Fruit fly (Drosophila melanogaster) whole organism, embryonic: ENCODE results near the gene CG18180.

Source experiments
- Atf3 ChIP-seq: fragments of 200-800 bp; sonication (Bioruptor generic); optimal IDR thresholded peaks from 3 replicates; lab custom pipeline; 2016; ENCODE audit warnings: missing biosample characterization, missing genetic modification characterization
- Atf6 ChIP-seq: fragments of 200-800 bp; sonication (Bioruptor generic); IDR thresholded peaks from 2 replicates; pipeline ENCODE4 v1.3.6; 2022; ENCODE audit warnings: missing biosample characterization, missing genetic modification characterization
- CG12659 ChIP-seq: fragments of 200-800 bp; sonication (Bioruptor generic); optimal IDR thresholded peaks from 3 replicates; lab custom pipeline; 2017; ENCODE audit warnings: mild to moderate bottlenecking, missing biosample characterization, missing genetic modification reagents, missing genetic modification characterization
- CG13624 ChIP-seq: fragments of 200-800 bp; sonication (Bioruptor generic); optimal IDR thresholded peaks from 2 replicates; lab custom pipeline; 2016; ENCODE audit warnings: missing biosample characterization, missing genetic modification characterization
- CG14441 ChIP-seq: fragments of 200-800 bp; sonication (Bioruptor generic); IDR thresholded peaks from 2 replicates; pipeline ENCODE4 v1.3.6; 2022; ENCODE audit warnings: missing biosample characterization, missing genetic modification characterization
- CG2202 ChIP-seq: fragments of 200-800 bp; sonication (Bioruptor generic); optimal IDR thresholded peaks from 2 replicates; lab custom pipeline; 2018; ENCODE audit warnings: missing biosample characterization, mild to moderate bottlenecking, missing genetic modification characterization
- CG2712 ChIP-seq: fragments of 200-800 bp; optimal IDR thresholded peaks from 3 replicates; lab custom pipeline; 2019; ENCODE audit warnings: missing biosample characterization, mild to moderate bottlenecking, missing genetic modification characterization, moderate library complexity
- CG34376 ChIP-seq: fragments of 200-800 bp; sonication (Bioruptor generic); optimal IDR thresholded peaks from 2 replicates; lab custom pipeline; 2018; ENCODE audit warnings: missing biosample characterization, mild to moderate bottlenecking, missing genetic modification characterization
- CG3726 ChIP-seq: fragments of 200-800 bp; sonication (Bioruptor generic); IDR thresholded peaks from 3 replicates; pipeline ENCODE4, ENCODE4 v1.3.6; 2022; ENCODE audit warnings: missing biosample characterization, missing genetic modification characterization
- CG3838 ChIP-seq: fragments of 200-800 bp; sonication (Bioruptor generic); optimal IDR thresholded peaks from 3 replicates; lab custom pipeline; 2016; ENCODE audit warnings: missing biosample characterization, missing genetic modification characterization
- CG5953 ChIP-seq: fragments of 200-800 bp; sonication (Bioruptor generic); IDR thresholded peaks from 2 replicates; pipeline ENCODE4 v1.3.6; 2022; ENCODE audit warnings: missing biosample characterization, missing genetic modification characterization
- CG7372 ChIP-seq: fragments of 200-800 bp; sonication (Bioruptor generic); IDR thresholded peaks from 2 replicates; pipeline ENCODE4 v1.3.6; 2022; ENCODE audit warnings: missing biosample characterization, missing genetic modification characterization
- Doc2 ChIP-seq: fragments of 200-800 bp; sonication (Bioruptor generic); IDR thresholded peaks from 2 replicates; pipeline ENCODE4 v1.3.6; 2022; ENCODE audit warnings: missing biosample characterization, missing genetic modification characterization
- Eip74EF ChIP-seq, 2 experiments: fragments of 200-800 bp in 1 of 2; fragments of >200 bp in 1 of 2; sonication (Bioruptor generic) in 1 of 2; optimal IDR thresholded peaks; 2 replicates each; lab custom pipeline; 2017 to 2019; ENCODE audit warnings: missing biosample characterization in 2 of 2, missing genetic modification characterization in 2 of 2, mild to moderate bottlenecking in 1 of 2, moderate library complexity in 1 of 2
- Gsc ChIP-seq: fragments of 200-800 bp; sonication (Bioruptor generic); IDR thresholded peaks from 2 replicates; pipeline ENCODE4 v1.3.6; 2022; ENCODE audit warnings: missing biosample characterization, missing genetic modification characterization
- H2.0 ChIP-seq: fragments of 200-800 bp; sonication (Bioruptor generic); IDR thresholded peaks from 2 replicates; pipeline ENCODE4 v1.3.6; 2022; ENCODE audit warnings: missing biosample characterization, missing genetic modification characterization
- Hand ChIP-seq: fragments of 200-800 bp; sonication (Bioruptor generic); optimal IDR thresholded peaks from 2 replicates; lab custom pipeline; 2017; ENCODE audit warnings: mild to moderate bottlenecking, missing biosample characterization, missing genetic modification reagents, missing genetic modification characterization
- Hsf ChIP-seq: fragments of 200-800 bp; sonication (Bioruptor generic); optimal IDR thresholded peaks from 3 replicates; lab custom pipeline; 2016; ENCODE audit warnings: missing biosample characterization, missing genetic modification characterization
- MESR4 ChIP-seq: fragments of 200-800 bp; sonication (Bioruptor generic); optimal IDR thresholded peaks from 2 replicates; lab custom pipeline; 2018; ENCODE audit warnings: missing biosample characterization, mild to moderate bottlenecking, missing genetic modification characterization, moderate library complexity
- Mes4 ChIP-seq: fragments of 200-800 bp; sonication (Bioruptor generic); optimal IDR thresholded peaks from 2 replicates; lab custom pipeline; 2016; ENCODE audit warnings: missing biosample characterization, missing genetic modification characterization
- Trl ChIP-seq, 3 experiments: fragments of >200 bp in 2 of 3; fragments of 200-800 bp in 1 of 3; sonication (Bioruptor generic) in 1 of 3; optimal IDR thresholded peaks; 2 replicates in 1 of 3; 3 replicates in 2 of 3; lab custom pipeline; 2016 to 2017; ENCODE audit warnings: missing biosample characterization in 1 of 3, missing genetic modification characterization in 1 of 3
- Xbp1 ChIP-seq: fragments of 200-800 bp; sonication (Bioruptor generic); optimal IDR thresholded peaks from 3 replicates; lab custom pipeline; 2016; ENCODE audit warnings: missing biosample characterization, mild to moderate bottlenecking, missing genetic modification characterization
- ato ChIP-seq: fragments of 200-800 bp; sonication (Bioruptor generic); IDR thresholded peaks from 2 replicates; pipeline ENCODE4 v1.3.6; 2022; ENCODE audit warnings: missing biosample characterization, missing genetic modification characterization; ENCODE audit not compliant: partially characterized antibody
- bcd ChIP-seq: fragments of 200-800 bp; sonication (Bioruptor generic); optimal IDR thresholded peaks from 2 replicates; lab custom pipeline; 2017; ENCODE audit warnings: missing biosample characterization, mild to moderate bottlenecking, missing genetic modification characterization
- cg ChIP-seq: fragments of 200-800 bp; sonication (Bioruptor generic); optimal IDR thresholded peaks from 3 replicates; lab custom pipeline; 2019; ENCODE audit warnings: missing biosample characterization, mild to moderate bottlenecking, missing genetic modification characterization, moderate library complexity
- chinmo ChIP-seq: fragments of 200-800 bp; sonication (Bioruptor generic); IDR thresholded peaks from 4 replicates; pipeline ENCODE4 v1.3.6; 2022; ENCODE audit warnings: missing biosample characterization, missing genetic modification characterization; ENCODE audit not compliant: partially characterized antibody
- crol ChIP-seq: fragments of 200-800 bp; sonication (Bioruptor generic); IDR thresholded peaks from 2 replicates; pipeline ENCODE4 v1.3.6; 2022; ENCODE audit warnings: missing biosample characterization, missing genetic modification characterization
- dmrt11E ChIP-seq: fragments of 200-800 bp; sonication (Bioruptor generic); optimal IDR thresholded peaks from 3 replicates; lab custom pipeline; 2018; ENCODE audit warnings: missing biosample characterization, mild to moderate bottlenecking, missing genetic modification characterization, moderate library complexity
- fd64A ChIP-seq: fragments of 200-800 bp; sonication (Bioruptor generic); optimal IDR thresholded peaks from 3 replicates; lab custom pipeline; 2018; ENCODE audit warnings: missing biosample characterization, mild to moderate bottlenecking, missing genetic modification characterization
- fd96Cb ChIP-seq: fragments of 200-800 bp; sonication (Bioruptor generic); optimal IDR thresholded peaks from 2 replicates; lab custom pipeline; 2018; ENCODE audit warnings: missing biosample characterization, mild to moderate bottlenecking, missing genetic modification characterization, moderate library complexity
- fu2 ChIP-seq: fragments of 200-800 bp; sonication (Bioruptor generic); optimal IDR thresholded peaks from 2 replicates; lab custom pipeline; 2016; ENCODE audit warnings: missing biosample characterization, missing genetic modification characterization
- gce ChIP-seq: fragments of 200-800 bp; sonication (Bioruptor generic); IDR thresholded peaks from 3 replicates; pipeline ENCODE4 v1.3.6; 2022; ENCODE audit warnings: missing biosample characterization, missing genetic modification characterization
- gem ChIP-seq: fragments of 200-800 bp; sonication (Bioruptor generic); optimal IDR thresholded peaks from 2 replicates; lab custom pipeline; 2019; ENCODE audit warnings: missing biosample characterization, mild to moderate bottlenecking, missing genetic modification characterization, moderate library complexity
- h ChIP-seq: fragments of >200 bp; optimal IDR thresholded peaks from 2 replicates; lab custom pipeline; 2017
- kay ChIP-seq: fragments of 200-800 bp; sonication (Bioruptor generic); optimal IDR thresholded peaks from 2 replicates; lab custom pipeline; 2016; ENCODE audit warnings: missing biosample characterization, missing genetic modification characterization
- kni ChIP-seq: fragments of 200-800 bp; sonication (Bioruptor generic); optimal IDR thresholded peaks from 3 replicates; lab custom pipeline; 2017; ENCODE audit warnings: mild to moderate bottlenecking, missing biosample characterization, missing genetic modification reagents, missing genetic modification characterization
- maf-S ChIP-seq: fragments of 200-800 bp; sonication (Bioruptor generic); optimal IDR thresholded peaks from 2 replicates; lab custom pipeline; 2016; ENCODE audit warnings: missing biosample characterization, missing genetic modification characterization
- mam ChIP-seq: fragments of 200-800 bp; sonication (Bioruptor generic); optimal IDR thresholded peaks from 3 replicates; lab custom pipeline; 2016; ENCODE audit warnings: missing biosample characterization, missing genetic modification characterization
- nmo ChIP-seq: fragments of 200-800 bp; sonication (Bioruptor generic); optimal IDR thresholded peaks from 2 replicates; lab custom pipeline; 2018; ENCODE audit warnings: missing biosample characterization, mild to moderate bottlenecking, missing genetic modification characterization, moderate library complexity
- odd ChIP-seq: fragments of 200-800 bp; sonication (Bioruptor generic); optimal IDR thresholded peaks from 2 replicates; lab custom pipeline; 2017; ENCODE audit warnings: missing biosample characterization, mild to moderate bottlenecking, missing genetic modification characterization
- sens ChIP-seq: fragments of 200-800 bp; sonication (Bioruptor generic); peaks from one replicate; lab custom pipeline; 2016; ENCODE audit warnings: missing biosample characterization, missing genetic modification characterization
- sug ChIP-seq: fragments of 200-800 bp; optimal IDR thresholded peaks from 2 replicates; lab custom pipeline; 2019; ENCODE audit warnings: missing biosample characterization, mild to moderate bottlenecking, missing genetic modification characterization, moderate library complexity
- trh ChIP-seq: fragments of 200-800 bp; sonication (Bioruptor generic); optimal IDR thresholded peaks from 2 replicates; lab custom pipeline; 2016; ENCODE audit warnings: missing biosample characterization, missing genetic modification characterization
- tx ChIP-seq: fragments of 200-800 bp; sonication (Bioruptor generic); optimal IDR thresholded peaks from 2 replicates; lab custom pipeline; 2016; ENCODE audit warnings: missing biosample characterization, missing genetic modification characterization

CG18180 gene

dm6 chr3L:9684871-9685270 is 44.1 kb downstream of the CG18180 start, which contains the start of gene CG16719:
CG16719 (plus strand) TSS chr3L:9685171.
- no peak for TF ChIP-seq mam (GFP tag; lab: Kevin White, UChicago)
- no peak for TF ChIP-seq Atf3
- TF ChIP-seq CG2202 = no peak
- no peak for TF ChIP-seq kay (GFP tag; lab: Kevin White, UChicago)
- no peak for TF ChIP-seq Hsf (GFP tag; lab: Kevin White, UChicago)
- TF ChIP-seq CG3726 = no peak
- no peak for TF ChIP-seq CG13624
- TF ChIP-seq Gsc (GFP tag; lab: Robert Waterston, UW) = no peak
- no peak for TF ChIP-seq fu2 (GFP tag; lab: Kevin White, UChicago)
- no peak for TF ChIP-seq ato
- no peak for TF ChIP-seq Hand (GFP tag; lab: Kevin White, UChicago)
- TF ChIP-seq, all 482 proteins: peak for 0

- TF ChIP-seq CG34376 (peak; percentile 4), crol (GFP tag; lab: Robert Waterston, UW) (peak; percentile 42; the same call in 1 of the 2 replicates), odd (GFP tag; lab: Kevin White, UChicago) (no peak), sug (tag; lab: Kevin White, UChicago) (peak; percentile 29)
- TF ChIP-seq, all 482 proteins: peak for 3
Observed at dm6 chr3L:9687536-9687935, 46.7 kb downstream of the CG18180 start.

- TF ChIP-seq gce (GFP tag; lab: Robert Waterston, UW) (no peak), sens (peak; percentile 29)
Observed at dm6 chr3L:9688674-9689073, 47.9 kb downstream of the CG18180 start.

dm6 chr3L:9689809-9690208 is 49.0 kb downstream of the CG18180 start:
- TF ChIP-seq chinmo (GFP tag; lab: Robert Waterston, UW) (0 out of 4 replicates have a peak, but pooled peaks have one; percentile 23), Mes4 (GFP tag; lab: Kevin White, UChicago) (no peak), Atf6 (GFP tag; lab: Robert Waterston, UW) (0 out of 2 replicates have a peak, but pooled peaks have one; percentile 37), CG12659 (GFP tag; lab: Kevin White, UChicago) (no peak), cg (GFP tag; lab: Kevin White, UChicago) (peak; percentile 17), dmrt11E (tag; lab: Kevin White, UChicago) (no peak), CG7372 (GFP tag; lab: Robert Waterston, UW) (peak; percentile 59; the same call in 1 of the 2 replicates), Trl (optimal IDR thresholded peaks at IDR 0.05; lab: Kevin White, UChicago) (peak in 1 of 2 experiments; percentile 5), Trl (GFP tag; optimal IDR thresholded peaks at IDR 0.05; lab: Kevin White, UChicago) (no peak)

- TF ChIP-seq CG14441 (GFP tag; lab: Robert Waterston, UW) (no peak), tx (no peak), fd64A (GFP tag; lab: Kevin White, UChicago) (no peak), H2.0 (GFP tag; lab: Robert Waterston, UW) (no peak), maf-S (GFP tag; lab: Kevin White, UChicago) (no peak), nmo (GFP tag; lab: Kevin White, UChicago) (peak; percentile 30), CG2712 (tag; lab: Kevin White, UChicago) (peak; percentile 16), fd96Cb (tag; lab: Kevin White, UChicago) (no peak), Eip74EF (GFP tag; optimal IDR thresholded peaks at IDR 0.05; lab: Kevin White, UChicago) (no peak), bcd (GFP tag; lab: Kevin White, UChicago) (peak; percentile 5), trh (GFP tag; lab: Kevin White, UChicago) (no peak), CG5953 (no peak), MESR4 (no peak), Xbp1 (GFP tag; lab: Kevin White, UChicago) (peak; percentile 10), h (no peak), CG3838 (GFP tag; lab: Kevin White, UChicago) (no peak), Doc2 (GFP tag; lab: Robert Waterston, UW) (no peak), kni (GFP tag; lab: Kevin White, UChicago) (no peak), gem (tag; lab: Kevin White, UChicago) (peak; percentile 69)
Observed at dm6 chr3L:9690798-9691475, 50.1 kb downstream of the CG18180 start.
